Fruit fly (Drosophila melanogaster): Measurements from ENCODE around the gene CG4598.

CG4598 gene

DNA sequence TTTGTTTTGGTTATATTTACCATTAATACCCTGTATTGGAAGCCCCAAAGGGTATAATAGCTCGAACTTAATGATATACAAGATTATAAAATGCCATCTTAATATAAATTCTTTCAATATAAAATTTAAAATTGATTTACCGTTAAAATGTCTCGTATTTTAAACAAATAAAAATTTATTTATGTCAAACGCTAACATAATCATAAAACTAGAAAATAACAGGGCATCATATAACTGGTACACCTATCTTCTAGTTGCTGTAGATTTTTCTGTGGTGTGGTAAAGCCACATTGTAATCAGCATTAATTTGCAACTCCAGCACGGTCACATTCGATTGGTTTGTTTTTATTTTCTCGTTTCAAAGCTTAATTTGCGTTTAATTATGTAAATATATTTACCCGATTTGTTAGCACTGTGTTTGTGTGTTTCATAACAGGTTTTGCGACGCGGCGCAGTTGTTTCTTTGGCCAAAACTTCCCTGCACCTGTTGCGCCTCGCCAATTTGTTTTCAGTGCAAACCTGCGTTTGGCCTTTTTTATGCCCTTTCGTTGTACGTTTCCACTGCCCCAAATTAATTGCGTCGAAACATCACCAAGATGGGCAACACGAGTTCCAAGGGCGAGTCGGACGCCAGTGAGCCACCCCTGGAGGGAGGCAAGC is 38.7 kb downstream of the CG4598 start, which contains the start of the genes CG4658 and CG5846 (continued):
- TF ChIP-seq CG9437 (GFP tag; optimal IDR thresholded peaks at IDR 0.05) = peak; percentile 83
- peak; percentile 90 for TF ChIP-seq CG13123 (GFP tag; optimal IDR thresholded peaks at IDR 0.05)
- TF ChIP-seq B-H2 (GFP tag; optimal IDR thresholded peaks at IDR 0.05) = peak; percentile 85
- peak; percentile 81 for TF ChIP-seq CG13624 (GFP tag; optimal IDR thresholded peaks at IDR 0.05)
- TF ChIP-seq ham (GFP tag; IDR thresholded peaks at IDR 0.05) = peak; percentile 50; the same call in 1 of the 2 replicates
- TF ChIP-seq tll (GFP tag; optimal IDR thresholded peaks at IDR 0.05) = peak in 1 of 2 experiments; percentile 54
- peak; percentile 88 for TF ChIP-seq ssp (GFP tag; IDR thresholded peaks at IDR 0.05)
- TF ChIP-seq zf30C (GFP tag; optimal IDR thresholded peaks at IDR 0.05) = peak; percentile 25
- peak; percentile 80 for TF ChIP-seq ems (GFP tag; optimal IDR thresholded peaks at IDR 0.05)
- TF ChIP-seq caup (GFP tag; optimal IDR thresholded peaks at IDR 0.05; ENCODE audit: severe bottlenecking) = peak; percentile 88
- peak; percentile 77 for TF ChIP-seq CG15073 (GFP tag; optimal IDR thresholded peaks at IDR 0.05)
- TF ChIP-seq Oli (tag; optimal IDR thresholded peaks at IDR 0.05) = peak; percentile 94
- TF ChIP-seq H15 (GFP tag; IDR thresholded peaks at IDR 0.05) = peak; percentile 94
- TF ChIP-seq Hmr (GFP tag; optimal IDR thresholded peaks at IDR 0.05) = peak; percentile 93
- no peak for TF ChIP-seq lov (optimal IDR thresholded peaks at IDR 0.05)
- TF ChIP-seq lov (GFP tag; IDR thresholded peaks at IDR 0.05) = peak; percentile 86
- peak; percentile 87 for TF ChIP-seq Asciz (GFP tag; optimal IDR thresholded peaks at IDR 0.05)
- no peak for TF ChIP-seq Tbp (GFP tag; optimal IDR thresholded peaks at IDR 0.05)
- peak; percentile 45 for TF ChIP-seq mirr (GFP tag; optimal IDR thresholded peaks at IDR 0.05)
- TF ChIP-seq Dip2 (GFP tag; IDR thresholded peaks at IDR 0.05) = peak; percentile 50
- peak; percentile 64 for TF ChIP-seq CG17802 (tag; optimal IDR thresholded peaks at IDR 0.05)
- peak; percentile 81 to 95 for TF ChIP-seq dpn (GFP tag; optimal IDR thresholded peaks at IDR 0.05)
- TF ChIP-seq Dfd (GFP tag; optimal IDR thresholded peaks at IDR 0.05) = no peak
- TF ChIP-seq CG5245 (GFP tag; optimal IDR thresholded peaks at IDR 0.05) = peak; percentile 86
- TF ChIP-seq CG14710 (tag; optimal IDR thresholded peaks at IDR 0.05) = peak; percentile 96
- no peak for TF ChIP-seq Opbp (GFP tag; IDR thresholded peaks at IDR 0.05; ENCODE audit: partially characterized antibody)
- TF ChIP-seq Nf-YB (GFP tag; optimal IDR thresholded peaks at IDR 0.05) = peak; percentile 83
- peak; percentile 96 for TF ChIP-seq E2f1 (GFP tag; IDR thresholded peaks at IDR 0.05)
- TF ChIP-seq CG4730 (GFP tag; IDR thresholded peaks at IDR 0.05) = peak; percentile 92
- TF ChIP-seq CG18764 (GFP tag; optimal IDR thresholded peaks at IDR 0.05) = peak; percentile 93
- TF ChIP-seq cas (GFP tag; IDR thresholded peaks at IDR 0.05) = peak; percentile 87
- TF ChIP-seq cwo (GFP tag; optimal IDR thresholded peaks at IDR 0.05) = peak; percentile 82
- TF ChIP-seq Bgb (GFP tag; IDR thresholded peaks at IDR 0.05; ENCODE audit: partially characterized antibody) = no peak
- TF ChIP-seq Hr51 (GFP tag; optimal IDR thresholded peaks at IDR 0.05) = peak; percentile 74 to 96
- no peak for TF ChIP-seq HLH4C (GFP tag; IDR thresholded peaks at IDR 0.05; ENCODE audit: partially characterized antibody)
- TF ChIP-seq scrt (GFP tag; optimal IDR thresholded peaks at IDR 0.05) = peak; percentile 91
- peak; percentile 93 for TF ChIP-seq tio (GFP tag; optimal IDR thresholded peaks at IDR 0.05)
- peak; percentile 94 for TF ChIP-seq lilli (GFP tag; optimal IDR thresholded peaks at IDR 0.05)
- TF ChIP-seq CG5180 (GFP tag; optimal IDR thresholded peaks at IDR 0.05) = no peak
- TF ChIP-seq dan (GFP tag; IDR thresholded peaks at IDR 0.05) = peak; percentile 50; the same call in 1 of the 2 replicates
- TF ChIP-seq aop (GFP tag; IDR thresholded peaks at IDR 0.05) = peak; percentile 55; the same call in 1 of the 2 replicates
- peak; percentile 80 for TF ChIP-seq gsb (GFP tag; IDR thresholded peaks at IDR 0.05)
- peak; percentile 66 for TF ChIP-seq onecut (GFP tag; IDR thresholded peaks at IDR 0.05)
- TF ChIP-seq pnt (GFP tag; optimal IDR thresholded peaks at IDR 0.05) = peak; percentile 58
- TF ChIP-seq CG6854 (GFP tag; optimal IDR thresholded peaks at IDR 0.05) = peak; percentile 78
- peak; percentile 86 for TF ChIP-seq CG11696 (GFP tag; IDR thresholded peaks at IDR 0.05)
- TF ChIP-seq lab (GFP tag; optimal IDR thresholded peaks at IDR 0.05) = peak; percentile 94
- peak; percentile 78 for TF ChIP-seq CG11560 (tag; IDR thresholded peaks at IDR 0.05)
- peak; percentile 90 for TF ChIP-seq CG31224 (GFP tag; IDR thresholded peaks at IDR 0.05)

All from whole organism, embryonic.